Worm (Caenorhabditis elegans): Measurements from ENCODE around the gene srt-54.

srt-54 gene

ce11 chrII:122008-122407, 5.0 kb downstream of the srt-54 start (continued):
- no peak for TF ChIP-seq pqm-1 (tag; optimal IDR thresholded peaks at IDR 0.05)
- TF ChIP-seq hpl-2 (GFP tag; optimal IDR thresholded peaks at IDR 0.05), result no peak
- TF ChIP-seq unc-30 (tag; optimal IDR thresholded peaks at IDR 0.05), result no peak
- no peak for TF ChIP-seq mdl-1 (tag; optimal IDR thresholded peaks at IDR 0.05)
- TF ChIP-seq vab-15 (tag; optimal IDR thresholded peaks at IDR 0.05), result no peak
- no peak for TF ChIP-seq nhr-47 (tag; optimal IDR thresholded peaks at IDR 0.05)
- TF ChIP-seq snu-23 (GFP tag; optimal IDR thresholded peaks at IDR 0.05), result peak; percentile 52
- peak; percentile 1 for TF ChIP-seq swsn-7 (tag; optimal IDR thresholded peaks at IDR 0.05)
- TF ChIP-seq sup-37 (GFP tag; optimal IDR thresholded peaks at IDR 0.05), result no peak
- peak; percentile 1 to 53 for TF ChIP-seq lin-35 (GFP tag; optimal IDR thresholded peaks at IDR 0.05)
- TF ChIP-seq nhr-77 (tag; optimal IDR thresholded peaks at IDR 0.05), result no peak
- no peak for TF ChIP-seq ets-5 (GFP tag; IDR thresholded peaks at IDR 0.05)
- no peak for TF ChIP-seq jun-1 (tag; optimal IDR thresholded peaks at IDR 0.05)
- no peak for TF ChIP-seq pag-3 (tag; optimal IDR thresholded peaks at IDR 0.05; ENCODE audit: borderline replicate concordance, insufficient read depth)
- TF ChIP-seq nhr-90 (tag; optimal IDR thresholded peaks at IDR 0.05; ENCODE audit: poor library complexity), result no peak
- no peak for TF ChIP-seq ztf-11 (tag; optimal IDR thresholded peaks at IDR 0.05)
- no peak for TF ChIP-seq unc-130 (tag; optimal IDR thresholded peaks at IDR 0.05)
- no peak for TF ChIP-seq dpl-1 (GFP tag; optimal IDR thresholded peaks at IDR 0.05)
- TF ChIP-seq mef-2 (tag; optimal IDR thresholded peaks at IDR 0.05), result no peak
- no peak for TF ChIP-seq snpc-4 (tag; optimal IDR thresholded peaks at IDR 0.05)
- no peak for TF ChIP-seq F16B12.6 (tag; optimal IDR thresholded peaks at IDR 0.05)
- TF ChIP-seq nhr-84 (tag; optimal IDR thresholded peaks at IDR 0.05), result no peak
- TF ChIP-seq lin-15B (tag; optimal IDR thresholded peaks at IDR 0.05), result no peak
- no peak for TF ChIP-seq nhr-12 (tag; optimal IDR thresholded peaks at IDR 0.05)
- TF ChIP-seq lsy-2 (tag; optimal IDR thresholded peaks at IDR 0.05), result no peak
- no peak for TF ChIP-seq fkh-10 (GFP tag; optimal IDR thresholded peaks at IDR 0.05)
- TF ChIP-seq ztf-4 (tag; optimal IDR thresholded peaks at IDR 0.05), result no peak
- peak; percentile 83 for TF ChIP-seq blmp-1 (tag; optimal IDR thresholded peaks at IDR 0.05)
- TF ChIP-seq ces-1 (GFP tag; optimal IDR thresholded peaks at IDR 0.05), result no peak
- no peak for TF ChIP-seq fos-1 (tag; optimal IDR thresholded peaks at IDR 0.05)
- TF ChIP-seq skn-1 (tag; optimal IDR thresholded peaks at IDR 0.05), result peak; percentile 75
- TF ChIP-seq sox-4 (tag; optimal IDR thresholded peaks at IDR 0.05), result no peak
- TF ChIP-seq mab-9 (GFP tag; IDR thresholded peaks at IDR 0.05), result no peak
- no peak for TF ChIP-seq ceh-63 (GFP tag; optimal IDR thresholded peaks at IDR 0.05)
- no peak for TF ChIP-seq nhr-28 (tag; optimal IDR thresholded peaks at IDR 0.05)
- no peak for TF ChIP-seq pax-3 (tag; optimal IDR thresholded peaks at IDR 0.05)
- no peak for TF ChIP-seq elt-2 (tag; optimal IDR thresholded peaks at IDR 0.05)
- TF ChIP-seq lin-13 (GFP tag; optimal IDR thresholded peaks at IDR 0.05), result no peak
- no peak for TF ChIP-seq ama-1 (optimal IDR thresholded peaks at IDR 0.05)
- no peak for TF ChIP-seq aha-1 (tag; optimal IDR thresholded peaks at IDR 0.05)
- no peak for TF ChIP-seq ceh-90 (tag; optimal IDR thresholded peaks at IDR 0.05)
- peak; percentile 43 for TF ChIP-seq nhr-20 (tag; optimal IDR thresholded peaks at IDR 0.05)

DNA sequence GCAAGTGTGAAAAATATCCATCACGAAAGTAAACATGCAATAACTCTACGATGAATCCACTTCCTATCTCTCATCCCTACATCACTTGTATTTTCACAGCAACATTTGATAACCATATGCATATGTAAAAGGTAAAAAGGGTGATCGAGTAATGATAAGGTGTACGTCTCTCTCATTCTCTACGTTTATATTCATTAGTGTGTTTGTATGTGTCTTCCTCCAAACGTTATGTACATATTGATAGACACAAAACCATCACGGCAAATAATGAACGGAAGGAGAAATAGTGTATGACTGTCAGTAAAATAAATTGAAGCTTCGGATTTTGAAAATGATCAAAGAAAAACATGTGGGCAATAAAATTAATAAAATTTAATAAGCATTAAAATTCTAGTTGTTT, 5.5 kb downstream of the srt-54 start:
- TF ChIP-seq efl-1 (optimal IDR thresholded peaks at IDR 0.05) (no peak), efl-1 (GFP tag; optimal IDR thresholded peaks at IDR 0.05 in 1 of 2) (no peak), mdl-1 (tag; optimal IDR thresholded peaks at IDR 0.05) (no peak), ceh-82 (tag; optimal IDR thresholded peaks at IDR 0.05) (no peak), nhr-84 (tag; optimal IDR thresholded peaks at IDR 0.05) (no peak), nhr-19 (GFP tag; conservative IDR thresholded peaks at IDR 0.05) (no peak)

Measured in whole organism, L1 larva.